Worm (Caenorhabditis elegans) whole organism, L4 larva: ENCODE data around the gene col-172.

Experiments
- ZK546.5 ChIP-seq, 2 experiments: sonication (generic microtip); optimal IDR thresholded peaks; 2 replicates each; lab custom pipeline; 2017; ENCODE audit warnings: missing biosample characterization in 2 of 2, missing genetic modification characterization in 2 of 2
- ama-1 ChIP-seq: fragments of 150-350 bp; optimal IDR thresholded peaks from 2 replicates; lab custom pipeline; 2014; ENCODE audit warnings: inconsistent platforms, mixed read lengths
- dve-1 ChIP-seq: sonication (generic microtip); optimal IDR thresholded peaks from 2 replicates; lab custom pipeline; 2017; ENCODE audit warnings: antibody characterized with exemption, mild to moderate bottlenecking, missing genetic modification characterization, missing compliant biosample characterization; ENCODE audit not compliant: insufficient read depth
- egl-43 ChIP-seq: fragments of 200-800 bp; sonication (Bioruptor generic); IDR thresholded peaks from 2 replicates; pipeline ENCODE4 v1.3.6; 2022; ENCODE audit warnings: missing genetic modification reagents, missing genetic modification characterization, missing compliant biosample characterization
- fkh-10 ChIP-seq: fragments of 150-350 bp; optimal IDR thresholded peaks from 2 replicates; lab custom pipeline; 2014; ENCODE audit warnings: missing biosample characterization, missing genetic modification reagents, missing genetic modification characterization
- fos-1 ChIP-seq: fragments of 150-350 bp; optimal IDR thresholded peaks from 2 replicates; lab custom pipeline; 2014; ENCODE audit warnings: missing biosample characterization, missing genetic modification characterization
- lir-3 ChIP-seq: sonication (generic microtip); optimal IDR thresholded peaks from 2 replicates; lab custom pipeline; 2016; ENCODE audit warnings: mild to moderate bottlenecking, missing genetic modification characterization, missing compliant biosample characterization
- nhr-102 ChIP-seq: sonication (generic microtip); optimal IDR thresholded peaks from 2 replicates; lab custom pipeline; 2016; ENCODE audit warnings: mild to moderate bottlenecking, missing genetic modification characterization, moderate library complexity, missing compliant biosample characterization
- nhr-6 ChIP-seq: fragments of 150-350 bp; optimal IDR thresholded peaks from 2 replicates; lab custom pipeline; 2014; ENCODE audit warnings: missing biosample characterization, missing genetic modification characterization
- pqm-1 ChIP-seq: sonication (generic microtip); optimal IDR thresholded peaks from 2 replicates; lab custom pipeline; 2017; ENCODE audit warnings: missing biosample characterization, missing genetic modification characterization
- skn-1 ChIP-seq: fragments of 150-350 bp; optimal IDR thresholded peaks from 2 replicates; lab custom pipeline; 2014; ENCODE audit warnings: missing biosample characterization, missing genetic modification characterization
- snpc-4 ChIP-seq: fragments of 150-350 bp; optimal IDR thresholded peaks from 2 replicates; lab custom pipeline; 2014; ENCODE audit warnings: missing biosample characterization, missing genetic modification characterization
- tag-97 ChIP-seq: fragments of 200-800 bp; sonication (Bioruptor generic); IDR thresholded peaks from 2 replicates; pipeline ENCODE4 v1.3.6; 2022; ENCODE audit warnings: missing genetic modification characterization, missing compliant biosample characterization
- zfp-3 ChIP-seq: fragments of 200-800 bp; sonication (Bioruptor generic); conservative IDR thresholded peaks from 2 replicates; pipeline ENCODE4 v1.3.6; 2022; ENCODE audit warnings: missing genetic modification reagents, missing genetic modification characterization, missing compliant biosample characterization

- TF ChIP-seq dve-1 (tag; lab: Kevin White, UChicago) (no peak), ama-1 (lab: Kevin White, UChicago) (no peak), fos-1 (tag; lab: Kevin White, UChicago) (no peak), ZK546.5 (tag; optimal IDR thresholded peaks at IDR 0.05; lab: Kevin White, UChicago) (no peak), nhr-6 (no peak), tag-97 (no peak), zfp-3 (GFP tag; lab: Robert Waterston, UW) (no peak), snpc-4 (no peak), skn-1 (tag; lab: Kevin White, UChicago) (no peak), egl-43 (GFP tag; lab: Robert Waterston, UW) (no peak), lir-3 (no peak), fkh-10 (GFP tag; lab: Kevin White, UChicago) (no peak), pqm-1 (tag; lab: Kevin White, UChicago) (no peak), nhr-102 (tag; lab: Kevin White, UChicago) (no peak)
Measured at ce11 chrX:6698267-6698666, 25.6 kb downstream of the col-172 start, which contains the start of the genes F38B6.7 and F38B6.2.
